Fruit fly (Drosophila melanogaster): ENCODE measurements around the gene CG7567.

Gene CG7567

DNA sequence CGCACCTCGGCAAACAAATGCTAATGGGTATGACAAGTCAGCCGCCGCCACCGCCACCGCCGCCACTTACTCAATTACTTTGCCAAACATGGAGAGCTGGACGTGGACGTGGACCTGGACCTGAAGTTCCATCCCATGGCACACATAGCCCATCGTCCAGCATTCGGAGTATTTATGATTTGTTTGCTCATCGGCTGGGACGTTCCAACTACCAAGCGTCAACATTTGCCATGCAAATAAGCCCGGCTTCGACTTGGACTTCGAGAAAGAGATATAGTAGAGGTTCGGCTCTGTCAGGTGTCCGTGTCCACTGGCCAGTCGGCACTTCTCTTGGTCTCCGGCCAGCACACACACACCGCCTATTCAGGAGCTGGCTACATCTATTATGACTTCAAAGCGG is 39.2 kb downstream of the CG7567 start (continued):
- TF ChIP-seq hkb (optimal IDR thresholded peaks at IDR 0.05): no peak
- TF ChIP-seq hkb (GFP tag; IDR thresholded peaks at IDR 0.05): no peak
- no peak for TF ChIP-seq CG12104 (GFP tag; optimal IDR thresholded peaks at IDR 0.05)
- TF ChIP-seq CG17568 (GFP tag; optimal IDR thresholded peaks at IDR 0.05): peak; percentile 4
- peak; percentile 50; the same call in 1 of the 3 replicates for TF ChIP-seq ci (GFP tag; IDR thresholded peaks at IDR 0.05)
- TF ChIP-seq CG15479 (GFP tag; optimal IDR thresholded peaks at IDR 0.05): peak; percentile 31
- no peak for TF ChIP-seq CG11398 (GFP tag; optimal IDR thresholded peaks at IDR 0.05)
- TF ChIP-seq vvl (GFP tag; IDR thresholded peaks at IDR 0.05): no peak
- TF ChIP-seq CG10209 (GFP tag; optimal IDR thresholded peaks at IDR 0.05): peak; percentile 34
- peak; percentile 1 for TF ChIP-seq caup (GFP tag; optimal IDR thresholded peaks at IDR 0.05; ENCODE audit: severe bottlenecking)
- no peak for TF ChIP-seq CG33557 (GFP tag; optimal IDR thresholded peaks at IDR 0.05)
- no peak for TF ChIP-seq rib (GFP tag; IDR thresholded peaks at IDR 0.05)
- no peak for TF ChIP-seq TFAM (GFP tag; optimal IDR thresholded peaks at IDR 0.05)
- no peak for TF ChIP-seq pb (GFP tag; optimal IDR thresholded peaks at IDR 0.05)
- no peak for TF ChIP-seq sr (GFP tag; IDR thresholded peaks at IDR 0.05)
- TF ChIP-seq bigmax (GFP tag; optimal IDR thresholded peaks at IDR 0.05): no peak
- no peak for TF ChIP-seq CG13775 (GFP tag; optimal IDR thresholded peaks at IDR 0.05)
- no peak for TF ChIP-seq onecut (GFP tag; IDR thresholded peaks at IDR 0.05)
- no peak for TF ChIP-seq wor (GFP tag; IDR thresholded peaks at IDR 0.05)
- peak; percentile 16 for TF ChIP-seq gsb-n (tag; optimal IDR thresholded peaks at IDR 0.05)
- no peak for TF ChIP-seq CG17829 (tag; optimal IDR thresholded peaks at IDR 0.05)
- peak; percentile 29; the same call in 1 of the 3 replicates for TF ChIP-seq zfh1 (GFP tag; IDR thresholded peaks at IDR 0.05)
- no peak for TF ChIP-seq Dad (GFP tag; optimal IDR thresholded peaks at IDR 0.05)
- TF ChIP-seq CkIIα-i1 (GFP tag; IDR thresholded peaks at IDR 0.05): no peak
- no peak for TF ChIP-seq CG13624 (GFP tag; optimal IDR thresholded peaks at IDR 0.05)
- no peak for TF ChIP-seq GATAe (GFP tag; conservative IDR thresholded peaks at IDR 0.05)
- TF ChIP-seq CG16779 (GFP tag; IDR thresholded peaks at IDR 0.05): no peak
- no peak for TF ChIP-seq CG2712 (tag; optimal IDR thresholded peaks at IDR 0.05)
- no peak for TF ChIP-seq gro (GFP tag; optimal IDR thresholded peaks at IDR 0.05)
- no peak for TF ChIP-seq CG6791 (GFP tag; IDR thresholded peaks at IDR 0.05; ENCODE audit: partially characterized antibody)
- TF ChIP-seq nom (GFP tag; optimal IDR thresholded peaks at IDR 0.05): no peak
- TF ChIP-seq CG12391 (tag; optimal IDR thresholded peaks at IDR 0.05): no peak
- TF ChIP-seq CG7372 (GFP tag; IDR thresholded peaks at IDR 0.05): no peak
- no peak for TF ChIP-seq CG9932 (GFP tag; IDR thresholded peaks at IDR 0.05)
- TF ChIP-seq CG1647 (GFP tag; optimal IDR thresholded peaks at IDR 0.05): no peak
- TF ChIP-seq eyg (GFP tag; optimal IDR thresholded peaks at IDR 0.05): no peak
- peak; percentile 49 for TF ChIP-seq kni (GFP tag; optimal IDR thresholded peaks at IDR 0.05)
- peak; percentile 0 for TF ChIP-seq bab2 (GFP tag; optimal IDR thresholded peaks at IDR 0.05)
- no peak for TF ChIP-seq z (GFP tag; IDR thresholded peaks at IDR 0.05)
- no peak for TF ChIP-seq Trl (optimal IDR thresholded peaks at IDR 0.05)
- no peak for TF ChIP-seq Trl (GFP tag; optimal IDR thresholded peaks at IDR 0.05)
- peak; percentile 17 for TF ChIP-seq CG2202 (tag; optimal IDR thresholded peaks at IDR 0.05)
- TF ChIP-seq nmo (GFP tag; optimal IDR thresholded peaks at IDR 0.05): no peak
- peak; percentile 60 for TF ChIP-seq CG6813 (GFP tag; optimal IDR thresholded peaks at IDR 0.05)
- TF ChIP-seq so (GFP tag; IDR thresholded peaks at IDR 0.05): no peak
- TF ChIP-seq CG5953 (GFP tag; IDR thresholded peaks at IDR 0.05): no peak
- no peak for TF ChIP-seq stwl (tag; optimal IDR thresholded peaks at IDR 0.05)
- TF ChIP-seq CG15696 (tag; optimal IDR thresholded peaks at IDR 0.05): peak; percentile 63
- no peak for TF ChIP-seq crc (GFP tag; optimal IDR thresholded peaks at IDR 0.05)
- no peak for TF ChIP-seq Oaz (GFP tag; IDR thresholded peaks at IDR 0.05)
- no peak for TF ChIP-seq Hmr (GFP tag; optimal IDR thresholded peaks at IDR 0.05)
- TF ChIP-seq CG15269 (tag; optimal IDR thresholded peaks at IDR 0.05): no peak
- TF ChIP-seq CG5180 (GFP tag; optimal IDR thresholded peaks at IDR 0.05): no peak
